Worm (Caenorhabditis elegans) whole organism, L3 larva: ENCODE measurements around the gene nep-22.

Experiments
- R02D3.7 ChIP-seq: fragments of 150-350 bp; optimal IDR thresholded peaks from 2 replicates; lab custom pipeline; 2014; ENCODE audit warnings: missing biosample characterization, missing genetic modification characterization
- aly-2 ChIP-seq: fragments of 150-350 bp; optimal IDR thresholded peaks from 2 replicates; lab custom pipeline; 2014; ENCODE audit warnings: missing biosample characterization, missing genetic modification characterization
- ama-1 ChIP-seq: fragments of 150-350 bp; optimal IDR thresholded peaks from 2 replicates; lab custom pipeline; 2018
- ceh-16 ChIP-seq: sonication (generic microtip); optimal IDR thresholded peaks from 2 replicates; lab custom pipeline; 2017; ENCODE audit warnings: missing biosample characterization, missing genetic modification characterization
- ceh-28 ChIP-seq: fragments of 150-350 bp; optimal IDR thresholded peaks from 2 replicates; lab custom pipeline; 2014; ENCODE audit warnings: missing biosample characterization, missing genetic modification reagents, missing genetic modification characterization
- ceh-82 ChIP-seq: fragments of 150-350 bp; optimal IDR thresholded peaks from 2 replicates; lab custom pipeline; 2014; ENCODE audit warnings: missing biosample characterization, missing genetic modification characterization
- ceh-9 ChIP-seq: sonication (generic microtip); optimal IDR thresholded peaks from 2 replicates; lab custom pipeline; 2018; ENCODE audit warnings: missing biosample characterization, missing genetic modification characterization
- egl-5 ChIP-seq: fragments of 150-350 bp; optimal IDR thresholded peaks from 2 replicates; lab custom pipeline; 2017; ENCODE audit warnings: missing biosample characterization, missing genetic modification reagents, missing genetic modification characterization, inconsistent platforms
- elt-2 ChIP-seq: sonication (generic microtip); optimal IDR thresholded peaks from 2 replicates; lab custom pipeline; 2016; ENCODE audit warnings: missing genetic modification reagents, mild to moderate bottlenecking, missing genetic modification characterization, missing compliant biosample characterization
- eor-1 ChIP-seq, 2 experiments: fragments of 150-350 bp; optimal IDR thresholded peaks; 2 replicates each; lab custom pipeline; 2014 to 2018; ENCODE audit warnings: missing biosample characterization in 2 of 2, missing genetic modification characterization in 2 of 2
- fkh-10 ChIP-seq: sonication (generic microtip); optimal IDR thresholded peaks from 2 replicates; lab custom pipeline; 2017; ENCODE audit warnings: missing biosample characterization, missing genetic modification reagents, missing genetic modification characterization
- fkh-2 ChIP-seq: fragments of 150-350 bp; optimal IDR thresholded peaks from 2 replicates; lab custom pipeline; 2014; ENCODE audit warnings: missing biosample characterization, missing genetic modification reagents, missing genetic modification characterization
- fos-1 ChIP-seq: fragments of 150-350 bp; optimal IDR thresholded peaks from 2 replicates; lab custom pipeline; 2014; ENCODE audit warnings: missing biosample characterization, missing genetic modification characterization
- hmg-11 ChIP-seq: sonication (generic microtip); optimal IDR thresholded peaks from 2 replicates; lab custom pipeline; 2016; ENCODE audit warnings: missing genetic modification characterization, missing compliant biosample characterization
- jun-1 ChIP-seq: fragments of 150-350 bp; optimal IDR thresholded peaks from 2 replicates; lab custom pipeline; 2014; ENCODE audit warnings: missing biosample characterization, missing genetic modification reagents, missing genetic modification characterization
- lin-39 ChIP-seq: fragments of 150-350 bp; optimal IDR thresholded peaks from 2 replicates; lab custom pipeline; 2018; ENCODE audit warnings: missing biosample characterization, missing genetic modification reagents, missing genetic modification characterization
- lsy-12 ChIP-seq: sonication (generic microtip); optimal IDR thresholded peaks from 2 replicates; lab custom pipeline; 2016; ENCODE audit warnings: mild to moderate bottlenecking, missing genetic modification characterization, missing compliant biosample characterization
- mdl-1 ChIP-seq: fragments of 150-350 bp; optimal IDR thresholded peaks from 2 replicates; lab custom pipeline; 2014; ENCODE audit warnings: missing biosample characterization, missing genetic modification characterization
- nfya-1 ChIP-seq: sonication (generic microtip); optimal IDR thresholded peaks from 2 replicates; lab custom pipeline; 2017; ENCODE audit warnings: missing genetic modification characterization, mild to moderate bottlenecking, missing compliant biosample characterization, antibody characterized with exemption, moderate library complexity; ENCODE audit not compliant: insufficient read depth
- nhr-12 ChIP-seq: fragments of 150-350 bp; optimal IDR thresholded peaks from 2 replicates; lab custom pipeline; 2014; ENCODE audit warnings: missing biosample characterization, missing genetic modification characterization
- nhr-23 ChIP-seq: fragments of 150-350 bp; optimal IDR thresholded peaks from 2 replicates; lab custom pipeline; 2014; ENCODE audit warnings: missing biosample characterization, missing genetic modification reagents, missing genetic modification characterization
- nhr-237 ChIP-seq: fragments of 150-350 bp; optimal IDR thresholded peaks from 2 replicates; lab custom pipeline; 2014; ENCODE audit warnings: missing biosample characterization, missing genetic modification characterization
- nhr-28 ChIP-seq: fragments of 150-350 bp; optimal IDR thresholded peaks from 2 replicates; lab custom pipeline; 2014; ENCODE audit warnings: missing biosample characterization, missing genetic modification characterization
- nhr-43 ChIP-seq: sonication (generic microtip); optimal IDR thresholded peaks from 2 replicates; lab custom pipeline; 2016; ENCODE audit warnings: mild to moderate bottlenecking, missing genetic modification characterization, missing compliant biosample characterization; ENCODE audit not compliant: poor library complexity, severe bottlenecking
- nhr-76 ChIP-seq: fragments of 150-350 bp; sonication (generic microtip); optimal IDR thresholded peaks from 5 replicates; lab custom pipeline; 2014; ENCODE audit warnings: missing biosample characterization, missing genetic modification characterization
- nhr-77 ChIP-seq: fragments of 150-350 bp; optimal IDR thresholded peaks from 2 replicates; lab custom pipeline; 2014; ENCODE audit warnings: missing biosample characterization, missing genetic modification characterization
- pha-4 ChIP-seq: fragments of 150-350 bp; optimal IDR thresholded peaks from 2 replicates; lab custom pipeline; 2014; ENCODE audit warnings: missing biosample characterization, missing genetic modification reagents, missing genetic modification characterization
- pqm-1 ChIP-seq: fragments of 150-350 bp; optimal IDR thresholded peaks from 2 replicates; lab custom pipeline; 2017; ENCODE audit warnings: missing biosample characterization, missing genetic modification characterization, inconsistent platforms
- sea-2 ChIP-seq: fragments of 150-350 bp; sonication (generic microtip); optimal IDR thresholded peaks from 4 replicates; lab custom pipeline; 2014; ENCODE audit warnings: missing biosample characterization, missing genetic modification reagents, missing genetic modification characterization
- snpc-4 ChIP-seq: fragments of 150-350 bp; optimal IDR thresholded peaks from 2 replicates; lab custom pipeline; 2014; ENCODE audit warnings: missing biosample characterization, missing genetic modification characterization
- tbx-2 ChIP-seq: sonication (generic microtip); optimal IDR thresholded peaks from 2 replicates; lab custom pipeline; 2016; ENCODE audit warnings: mild to moderate bottlenecking, missing genetic modification characterization, missing compliant biosample characterization
- unc-39 ChIP-seq: sonication (generic microtip); optimal IDR thresholded peaks from 4 replicates; lab custom pipeline; 2017; ENCODE audit warnings: missing biosample characterization, missing genetic modification characterization
- unc-62 ChIP-seq: fragments of 150-350 bp; sonication (generic microtip); optimal IDR thresholded peaks from 4 replicates; lab custom pipeline; 2014; ENCODE audit warnings: missing biosample characterization, missing genetic modification reagents, missing genetic modification characterization
- zag-1 ChIP-seq: fragments of 150-350 bp; optimal IDR thresholded peaks from 2 replicates; lab custom pipeline; 2014; ENCODE audit warnings: missing biosample characterization, missing genetic modification characterization
- ztf-11 ChIP-seq: fragments of 150-350 bp; optimal IDR thresholded peaks from 2 replicates; lab custom pipeline; 2014; ENCODE audit warnings: missing biosample characterization, missing genetic modification characterization
- ztf-4 ChIP-seq: fragments of 150-350 bp; optimal IDR thresholded peaks from 2 replicates; lab custom pipeline; 2014; ENCODE audit warnings: missing biosample characterization, missing genetic modification characterization

Gene nep-22

DNA sequence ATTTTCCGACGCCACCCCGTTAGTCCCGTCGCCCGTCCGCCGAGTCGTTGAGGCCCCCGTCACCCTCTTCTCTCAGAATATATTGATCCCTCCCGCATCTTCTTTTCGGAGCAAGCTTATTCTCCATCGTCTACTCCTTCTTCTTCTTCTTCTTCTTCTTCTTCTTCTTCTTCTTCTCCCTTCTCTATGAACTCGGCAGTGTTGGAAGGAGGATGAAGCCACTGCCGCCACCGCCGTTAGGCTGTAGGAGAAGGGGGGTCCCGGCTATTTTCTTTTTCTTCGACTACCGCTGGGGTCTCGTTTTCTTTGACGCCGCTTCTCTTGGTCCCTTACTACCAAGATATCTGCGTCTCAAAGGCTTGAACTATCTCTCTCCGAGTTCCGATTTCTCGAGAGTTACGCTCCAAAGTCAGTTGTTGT, 38.8 kb upstream of the nep-22 start (continued):
- TF ChIP-seq fos-1 (no peak), nhr-12 (no peak), nhr-76 (tag; lab: Kevin White, UChicago) (no peak), zag-1 (tag; lab: Kevin White, UChicago) (no peak), elt-2 (tag; lab: Kevin White, UChicago) (no peak), egl-5 (no peak), eor-1 (tag; optimal IDR thresholded peaks at IDR 0.05; lab: Kevin White, UChicago) (no peak), ceh-28 (tag; lab: Kevin White, UChicago) (peak; percentile 4), lin-39 (tag; lab: Kevin White, UChicago) (peak; percentile 61), ztf-4 (no peak), fkh-2 (no peak)

DNA sequence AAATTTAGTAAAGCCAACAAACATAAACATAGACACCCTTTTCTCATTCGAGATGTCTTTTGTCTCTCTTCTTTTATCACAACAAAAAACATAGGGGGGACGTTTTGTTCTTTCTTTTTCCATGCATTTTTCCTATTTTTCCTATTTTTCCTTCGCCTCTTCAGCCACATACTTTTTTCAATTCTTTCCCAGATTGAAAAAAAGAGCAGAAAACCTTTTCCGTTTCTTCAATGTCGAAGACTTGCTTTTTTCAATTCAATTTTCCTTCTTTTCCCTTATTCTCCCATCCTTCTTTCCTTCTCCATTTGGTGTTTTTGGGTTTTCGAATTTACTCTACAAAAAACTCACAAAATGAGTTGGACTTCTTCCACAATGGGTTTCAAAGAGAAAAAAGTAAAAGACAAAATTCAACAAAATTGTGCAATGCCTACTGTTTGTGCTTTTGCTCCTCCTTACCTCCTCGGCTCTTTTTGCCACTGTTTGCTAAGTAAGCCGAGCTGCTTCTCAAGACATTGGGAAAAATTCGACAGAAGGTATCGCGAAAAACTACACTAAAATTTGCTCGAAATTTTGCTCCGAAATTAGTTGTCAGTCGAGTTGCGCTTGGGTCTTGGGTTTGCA, 37.7 kb upstream of the nep-22 start:
- TF ChIP-seq sea-2 (GFP tag; lab: Kevin White, UChicago) = no peak
- peak; percentile 27 for TF ChIP-seq pha-4
- TF ChIP-seq fkh-10 = peak; percentile 89
- TF ChIP-seq eor-1 (tag; optimal IDR thresholded peaks at IDR 0.05; lab: Kevin White, UChicago) = no peak
- TF ChIP-seq ztf-11 = no peak

DNA sequence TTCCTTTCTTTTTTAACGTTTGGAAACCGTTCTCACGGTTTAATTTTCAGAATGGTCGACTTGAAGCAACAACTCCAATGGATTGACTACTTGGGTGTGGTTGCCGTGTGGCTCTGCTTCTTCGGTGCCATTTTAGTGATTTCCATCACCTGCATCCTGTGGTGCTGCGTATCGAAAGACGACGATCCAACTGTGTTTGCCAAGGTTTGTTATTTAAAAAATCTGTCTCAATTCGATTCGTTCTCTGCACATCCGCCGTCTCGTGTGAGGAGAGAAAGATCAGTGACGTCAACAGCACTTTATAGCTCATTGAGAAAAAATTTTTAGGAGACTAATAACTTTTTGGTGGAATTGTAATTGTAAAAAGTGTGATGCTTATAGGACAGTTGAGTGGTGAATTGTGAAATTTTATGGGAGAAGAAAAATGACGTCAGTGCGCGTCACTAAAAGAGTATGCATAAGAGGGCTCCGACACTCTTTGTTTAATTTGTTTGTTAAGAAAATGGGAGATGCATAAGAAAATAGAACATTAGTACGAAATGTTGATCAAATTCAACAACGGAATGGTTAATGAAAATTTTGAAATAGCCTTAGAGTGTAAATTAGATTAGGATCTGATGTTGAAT, 36.8 kb upstream of the nep-22 start, which contains the start of gene C24A3.2:
C24A3.2 (plus strand) TSS at position 51 of the 626 bp plus-strand sequence.
- TF ChIP-seq aly-2 (no peak), ceh-16 (no peak), egl-5 (peak; percentile 27), pha-4 (peak; percentile 5), lsy-12 (no peak), nfya-1 (peak; percentile 19), ztf-4 (no peak), snpc-4 (tag; lab: Kevin White, UChicago) (no peak), nhr-23 (tag; lab: Kevin White, UChicago) (no peak), eor-1 (tag; optimal IDR thresholded peaks at IDR 0.05; lab: Kevin White, UChicago) (no peak), hmg-11 (tag; lab: Kevin White, UChicago) (no peak), pqm-1 (no peak), nhr-237 (tag; lab: Kevin White, UChicago) (no peak)

DNA sequence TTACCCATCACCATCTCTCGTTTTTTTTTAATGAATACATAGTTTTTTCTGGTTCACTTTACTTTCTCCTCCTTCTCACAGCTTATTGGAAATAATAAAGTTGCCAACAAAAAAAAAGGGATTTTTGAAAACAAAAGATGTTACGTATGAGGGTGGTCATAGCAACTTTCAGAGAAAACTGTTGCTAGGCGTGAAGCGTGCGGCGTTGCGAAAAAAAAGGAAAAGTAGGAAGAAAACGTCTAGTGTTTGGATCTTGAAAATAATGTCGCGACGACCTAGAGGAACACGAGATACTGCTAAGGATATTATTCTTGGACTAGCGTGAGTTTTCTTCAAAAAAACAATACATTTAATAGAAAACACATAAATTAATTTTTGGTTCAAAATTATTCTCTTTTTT, 35.5 kb upstream of the nep-22 start, which contains the start of gene C24A3.1:
C24A3.1 (plus strand) TSS at position 263 of the 400 bp plus-strand sequence.
- no peak for TF ChIP-seq fkh-2
- TF ChIP-seq ceh-82 (tag; lab: Kevin White, UChicago) = no peak
- TF ChIP-seq tbx-2 (tag; lab: Kevin White, UChicago) = no peak
- no peak for TF ChIP-seq ztf-11
- TF ChIP-seq nhr-237 (tag; lab: Kevin White, UChicago) = no peak
- no peak for TF ChIP-seq snpc-4 (tag; lab: Kevin White, UChicago)
- no peak for TF ChIP-seq R02D3.7 (tag; lab: Kevin White, UChicago)
- TF ChIP-seq zag-1 (tag; lab: Kevin White, UChicago) = no peak
- TF ChIP-seq, all 47 proteins: peak for 0

DNA sequence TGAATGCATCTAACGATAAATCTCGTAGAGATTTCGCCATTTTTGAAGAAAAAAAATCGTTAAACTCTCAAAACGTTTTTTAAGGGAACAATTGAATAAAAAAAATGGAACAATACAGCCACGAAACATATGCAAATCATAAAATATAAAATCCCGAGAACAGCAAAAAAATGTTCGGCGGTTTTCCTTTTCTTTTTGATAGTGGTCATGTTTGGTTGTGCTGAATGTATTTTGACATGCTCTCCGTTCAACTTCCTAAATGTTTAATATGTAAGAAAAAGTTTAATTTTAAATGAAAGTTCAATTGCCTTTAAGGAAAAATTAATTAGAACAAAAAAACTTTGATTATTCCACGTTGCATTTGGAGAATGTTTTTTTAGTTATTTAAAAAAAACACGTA, 23.9 kb upstream of the nep-22 start, which contains the start of gene C24A3.9:
C24A3.9 (minus strand) TSS at position 101 of the 400 bp plus-strand sequence.
- no peak for TF ChIP-seq sea-2 (GFP tag; lab: Kevin White, UChicago)
- TF ChIP-seq fkh-2 = no peak
- TF ChIP-seq ceh-9 (tag; lab: Kevin White, UChicago) = no peak
- no peak for TF ChIP-seq nhr-23 (tag; lab: Kevin White, UChicago)
- TF ChIP-seq pha-4 = no peak
- TF ChIP-seq ama-1 (lab: Kevin White, UChicago) = no peak
- TF ChIP-seq nhr-28 = no peak
- no peak for TF ChIP-seq nhr-43 (tag; lab: Kevin White, UChicago)
- no peak for TF ChIP-seq fos-1
- no peak for TF ChIP-seq fkh-10
- TF ChIP-seq unc-39 (tag; lab: Kevin White, UChicago) = no peak
- no peak for TF ChIP-seq mdl-1 (tag; lab: Kevin White, UChicago)
- TF ChIP-seq eor-1 (tag; optimal IDR thresholded peaks at IDR 0.05; lab: Kevin White, UChicago) = no peak
- TF ChIP-seq nhr-77 (tag; lab: Kevin White, UChicago) = no peak
- TF ChIP-seq jun-1 = no peak
- TF ChIP-seq unc-62 (GFP tag; lab: Kevin White, UChicago) = no peak
- TF ChIP-seq lsy-12 = no peak
- TF ChIP-seq, all 47 proteins: peak for 0
